Fruit fly (Drosophila melanogaster) whole organism, prepupa: ENCODE results near the gene CG32554.

ENCODE experiments used
- Blimp-1 ChIP-seq: fragments of 200-800 bp; sonication (Bioruptor generic); optimal IDR thresholded peaks from 3 replicates; lab custom pipeline; 2017; ENCODE audit warnings: missing biosample characterization, missing genetic modification characterization, mild to moderate bottlenecking, moderate library complexity, missing genetic modification reagents
- CG10631 ChIP-seq: fragments of 200-800 bp; sonication (Bioruptor generic); optimal IDR thresholded peaks from 2 replicates; lab custom pipeline; 2016; ENCODE audit warnings: missing biosample characterization, missing genetic modification characterization
- CG10669 ChIP-seq: fragments of 200-800 bp; sonication (Bioruptor generic); optimal IDR thresholded peaks from 3 replicates; lab custom pipeline; 2018; ENCODE audit warnings: missing biosample characterization, mild to moderate bottlenecking, missing genetic modification characterization, moderate library complexity
- CG11902 ChIP-seq: fragments of 200-800 bp; sonication (Bioruptor generic); optimal IDR thresholded peaks from 3 replicates; lab custom pipeline; 2016; ENCODE audit warnings: missing biosample characterization, missing genetic modification characterization
- CG15336 ChIP-seq: fragments of 200-800 bp; sonication (Bioruptor generic); IDR thresholded peaks from 2 replicates; pipeline ENCODE4 v1.3.6; 2022; ENCODE audit warnings: missing biosample characterization, missing genetic modification characterization
- CG1621 ChIP-seq: fragments of 200-800 bp; sonication (Bioruptor generic); optimal IDR thresholded peaks from 3 replicates; lab custom pipeline; 2018; ENCODE audit warnings: missing biosample characterization, mild to moderate bottlenecking, missing genetic modification characterization
- CG16779 ChIP-seq: fragments of 200-800 bp; sonication (Bioruptor generic); optimal IDR thresholded peaks from 3 replicates; lab custom pipeline; 2017; ENCODE audit warnings: missing biosample characterization, mild to moderate bottlenecking, missing genetic modification characterization
- CG3032 ChIP-seq: fragments of 200-800 bp; optimal IDR thresholded peaks from 2 replicates; lab custom pipeline; 2019; ENCODE audit warnings: missing biosample characterization, mild to moderate bottlenecking, missing genetic modification characterization, moderate library complexity
- CG31627 ChIP-seq: fragments of 200-800 bp; sonication (Bioruptor generic); optimal IDR thresholded peaks from 3 replicates; lab custom pipeline; 2016; ENCODE audit warnings: missing biosample characterization, missing genetic modification characterization
- CG34406 ChIP-seq: fragments of 200-800 bp; sonication (Bioruptor generic); optimal IDR thresholded peaks from 3 replicates; lab custom pipeline; 2016; ENCODE audit warnings: missing biosample characterization, missing genetic modification characterization
- CG3919 ChIP-seq: fragments of 200-800 bp; sonication (Bioruptor generic); optimal IDR thresholded peaks from 3 replicates; lab custom pipeline; 2016; ENCODE audit warnings: missing biosample characterization, missing genetic modification characterization
- CG4318 ChIP-seq: fragments of 200-800 bp; sonication (Bioruptor generic); optimal IDR thresholded peaks from 3 replicates; lab custom pipeline; 2017; ENCODE audit warnings: missing biosample characterization, mild to moderate bottlenecking, missing genetic modification characterization
- CG6163 ChIP-seq: fragments of 200-800 bp; sonication (Bioruptor generic); IDR thresholded peaks from 3 replicates; pipeline ENCODE4 v1.3.6; 2022; ENCODE audit warnings: missing biosample characterization, missing genetic modification characterization
- CG6792 ChIP-seq: fragments of 200-800 bp; sonication (Bioruptor generic); optimal IDR thresholded peaks from 3 replicates; lab custom pipeline; 2016; ENCODE audit warnings: missing biosample characterization, missing genetic modification characterization
- CG7368 ChIP-seq: fragments of 200-800 bp; sonication (Bioruptor generic); optimal IDR thresholded peaks from 3 replicates; lab custom pipeline; 2016; ENCODE audit warnings: missing biosample characterization, missing genetic modification characterization
- CG8319 ChIP-seq: fragments of 200-800 bp; sonication (Bioruptor generic); optimal IDR thresholded peaks from 3 replicates; lab custom pipeline; 2016; ENCODE audit warnings: missing biosample characterization, missing genetic modification characterization
- CG9139 ChIP-seq: fragments of 200-800 bp; sonication (Bioruptor generic); optimal IDR thresholded peaks from 3 replicates; lab custom pipeline; 2017; ENCODE audit warnings: missing biosample characterization, mild to moderate bottlenecking, missing genetic modification characterization
- Eip78C ChIP-seq: fragments of 200-800 bp; sonication (Bioruptor generic); peaks from one replicate; lab custom pipeline; 2016; ENCODE audit warnings: missing biosample characterization, missing genetic modification characterization
- Ets96B ChIP-seq: fragments of 200-800 bp; optimal IDR thresholded peaks from 2 replicates; lab custom pipeline; 2019; ENCODE audit warnings: missing biosample characterization, mild to moderate bottlenecking, missing genetic modification characterization, moderate library complexity
- Gug ChIP-seq: fragments of 200-800 bp; sonication (Bioruptor generic); IDR thresholded peaks from 2 replicates; pipeline ENCODE4 v1.3.6; 2022; ENCODE audit warnings: missing biosample characterization, missing genetic modification characterization
- Hr38 ChIP-seq: sonication (Bioruptor generic); optimal IDR thresholded peaks from 2 replicates; lab custom pipeline; 2016; ENCODE audit warnings: missing biosample characterization, missing genetic modification characterization
- Hr4 ChIP-seq: fragments of 200-800 bp; sonication (Bioruptor generic); optimal IDR thresholded peaks from 3 replicates; lab custom pipeline; 2016; ENCODE audit warnings: missing biosample characterization, missing genetic modification characterization
- Lpt ChIP-seq: fragments of 200-800 bp; sonication (Bioruptor generic); optimal IDR thresholded peaks from 3 replicates; lab custom pipeline; 2016; ENCODE audit warnings: missing biosample characterization, missing genetic modification characterization
- Met ChIP-seq: fragments of 200-800 bp; sonication (Bioruptor generic); optimal IDR thresholded peaks from 3 replicates; lab custom pipeline; 2016; ENCODE audit warnings: missing biosample characterization, missing genetic modification characterization
- OdsH ChIP-seq: fragments of 200-800 bp; sonication (Bioruptor generic); optimal IDR thresholded peaks from 3 replicates; lab custom pipeline; 2016; ENCODE audit warnings: missing biosample characterization, missing genetic modification characterization
- Smox ChIP-seq: fragments of 200-800 bp; sonication (Bioruptor generic); optimal IDR thresholded peaks from 3 replicates; lab custom pipeline; 2016; ENCODE audit warnings: missing biosample characterization, missing genetic modification characterization
- Sox102F ChIP-seq: fragments of 200-800 bp; sonication (Bioruptor generic); optimal IDR thresholded peaks from 2 replicates; lab custom pipeline; 2016; ENCODE audit warnings: missing biosample characterization, mild to moderate bottlenecking, missing genetic modification characterization
- Sox14 ChIP-seq: fragments of 200-800 bp; sonication (Bioruptor generic); optimal IDR thresholded peaks from 3 replicates; lab custom pipeline; 2016; ENCODE audit warnings: missing biosample characterization, missing genetic modification characterization
- Sox15 ChIP-seq: fragments of 200-800 bp; sonication (Bioruptor generic); optimal IDR thresholded peaks from 3 replicates; lab custom pipeline; 2016; ENCODE audit warnings: missing biosample characterization, missing genetic modification characterization
- achi ChIP-seq: fragments of 200-800 bp; sonication (Bioruptor generic); optimal IDR thresholded peaks from 3 replicates; lab custom pipeline; 2016; ENCODE audit warnings: missing biosample characterization, missing genetic modification characterization
- acj6 ChIP-seq: fragments of 200-800 bp; sonication (Bioruptor generic); optimal IDR thresholded peaks from 3 replicates; lab custom pipeline; 2016; ENCODE audit warnings: missing biosample characterization, missing genetic modification characterization
- cyc ChIP-seq: fragments of 200-800 bp; sonication (Bioruptor generic); optimal IDR thresholded peaks from 3 replicates; lab custom pipeline; 2016; ENCODE audit warnings: missing biosample characterization, missing genetic modification characterization
- eg ChIP-seq: fragments of 200-800 bp; sonication (Bioruptor generic); IDR thresholded peaks from 3 replicates; pipeline ENCODE4 v1.3.6; 2022; ENCODE audit warnings: missing biosample characterization, missing genetic modification characterization
- esn ChIP-seq: fragments of 200-800 bp; sonication (Bioruptor generic); optimal IDR thresholded peaks from 2 replicates; lab custom pipeline; 2016; ENCODE audit warnings: missing biosample characterization, mild to moderate bottlenecking, missing genetic modification characterization, moderate library complexity
- fd85E ChIP-seq: fragments of 200-800 bp; sonication (Bioruptor generic); optimal IDR thresholded peaks from 3 replicates; lab custom pipeline; 2016; ENCODE audit warnings: missing biosample characterization, missing genetic modification characterization
- lz ChIP-seq: fragments of 200-800 bp; sonication (Bioruptor generic); optimal IDR thresholded peaks from 3 replicates; lab custom pipeline; 2016; ENCODE audit warnings: missing biosample characterization, missing genetic modification characterization
- net ChIP-seq: fragments of 200-800 bp; sonication (Bioruptor generic); optimal IDR thresholded peaks from 3 replicates; lab custom pipeline; 2016; ENCODE audit warnings: missing biosample characterization, missing genetic modification characterization
- salr ChIP-seq, 2 experiments: fragments of 200-800 bp; sonication (Bioruptor generic); optimal IDR thresholded peaks; 3 replicates each; lab custom pipeline; 2016 to 2018; ENCODE audit warnings: missing biosample characterization in 2 of 2, missing genetic modification characterization in 2 of 2, mild to moderate bottlenecking in 1 of 2
- spab ChIP-seq: fragments of 200-800 bp; sonication (Bioruptor generic); optimal IDR thresholded peaks from 2 replicates; lab custom pipeline; 2017; ENCODE audit warnings: missing biosample characterization, mild to moderate bottlenecking, missing genetic modification characterization, missing genetic modification reagents
- ss ChIP-seq, 2 experiments: fragments of 200-800 bp; sonication (Bioruptor generic); optimal IDR thresholded peaks; 2 replicates in 1 of 2; 3 replicates in 1 of 2; lab custom pipeline; 2017 to 2018; ENCODE audit warnings: mild to moderate bottlenecking in 2 of 2, missing biosample characterization in 2 of 2, missing genetic modification characterization in 2 of 2, moderate library complexity in 1 of 2
- vri ChIP-seq: fragments of 200-800 bp; sonication (Bioruptor generic); optimal IDR thresholded peaks from 3 replicates; lab custom pipeline; 2016; ENCODE audit warnings: missing biosample characterization, mild to moderate bottlenecking, missing genetic modification characterization

CG32554 gene

dm6 chrX:17836420-17836932 lies 16.0 kb downstream of the CG32554 start (continued):
- TF ChIP-seq CG1621 (no peak), Eip78C (GFP tag; lab: Kevin White, UChicago) (peak; percentile 64), CG6163 (GFP tag; lab: Robert Waterston, UW) (no peak; the same call in 2 of the 3 replicates), CG10631 (GFP tag; lab: Kevin White, UChicago) (peak; percentile 22), cyc (GFP tag; lab: Kevin White, UChicago) (no peak), CG8319 (no peak), ss (GFP tag; optimal IDR thresholded peaks at IDR 0.05; lab: Kevin White, UChicago) (peak in 1 of 2 experiments; percentile 60), spab (GFP tag; lab: Kevin White, UChicago) (peak; percentile 32), fd85E (no peak), Lpt (no peak), Hr4 (GFP tag; lab: Kevin White, UChicago) (peak; percentile 21), Sox102F (no peak), Smox (GFP tag; lab: Kevin White, UChicago) (no peak), CG7368 (GFP tag; lab: Kevin White, UChicago) (no peak), CG34406 (GFP tag; lab: Kevin White, UChicago) (no peak), CG9139 (GFP tag; lab: Kevin White, UChicago) (no peak), acj6 (GFP tag; lab: Kevin White, UChicago) (no peak), OdsH (GFP tag; lab: Kevin White, UChicago) (peak; percentile 58), Hr38 (GFP tag; lab: Kevin White, UChicago) (no peak), esn (no peak), CG4318 (no peak), CG31627 (GFP tag; lab: Kevin White, UChicago) (no peak), CG15336 (GFP tag; lab: Robert Waterston, UW) (peak; percentile 31; the same call in 1 of the 2 replicates), CG3919 (GFP tag; lab: Kevin White, UChicago) (no peak)

- TF ChIP-seq Ets96B (tag; lab: Kevin White, UChicago) (no peak), Eip78C (GFP tag; lab: Kevin White, UChicago) (peak; percentile 40)
Measured at dm6 chrX:17834754-17835153, 17.7 kb downstream of the CG32554 start.

- TF ChIP-seq Lpt (no peak), achi (GFP tag; lab: Kevin White, UChicago) (no peak), Sox15 (GFP tag; lab: Kevin White, UChicago) (no peak), CG16779 (tag; lab: Kevin White, UChicago) (no peak), fd85E (no peak), Gug (GFP tag; lab: Robert Waterston, UW) (no peak), CG31627 (GFP tag; lab: Kevin White, UChicago) (no peak), Blimp-1 (GFP tag; lab: Kevin White, UChicago) (no peak), net (no peak), esn (no peak), CG6163 (GFP tag; lab: Robert Waterston, UW) (0 out of 3 replicates have a peak, but pooled peaks have one; percentile 16), CG6792 (GFP tag; lab: Kevin White, UChicago) (no peak), salr (GFP tag; optimal IDR thresholded peaks at IDR 0.05; lab: Kevin White, UChicago) (no peak), CG34406 (GFP tag; lab: Kevin White, UChicago) (no peak), CG11902 (no peak), vri (no peak), CG10669 (GFP tag; lab: Kevin White, UChicago) (no peak), Met (GFP tag; lab: Kevin White, UChicago) (no peak), Sox14 (GFP tag; lab: Kevin White, UChicago) (no peak), Eip78C (GFP tag; lab: Kevin White, UChicago) (peak; percentile 38), eg (GFP tag; lab: Robert Waterston, UW) (0 out of 3 replicates have a peak, but pooled peaks have one; percentile 30), lz (GFP tag; lab: Kevin White, UChicago) (no peak), CG3032 (tag; lab: Kevin White, UChicago) (no peak)
Measured at dm6 chrX:17833986-17834385, 18.5 kb downstream of the CG32554 start.
